Worm (Caenorhabditis elegans) whole organism, L2 larva: ENCODE results near the gene Y43F8B.9.

Source experiments
- aly-2 ChIP-seq: fragments of 150-350 bp; optimal IDR thresholded peaks from 2 replicates; lab custom pipeline; 2014; ENCODE audit warnings: missing biosample characterization, missing genetic modification characterization
- ceh-16 ChIP-seq: fragments of 150-350 bp; optimal IDR thresholded peaks from 2 replicates; lab custom pipeline; 2014; ENCODE audit warnings: missing biosample characterization, missing genetic modification characterization
- dmd-4 ChIP-seq: sonication (generic microtip); optimal IDR thresholded peaks from 2 replicates; lab custom pipeline; 2017; ENCODE audit warnings: missing biosample characterization, missing genetic modification characterization
- lsy-2 ChIP-seq, 2 experiments: fragments of 150-350 bp in 1 of 2; sonication (generic microtip) in 1 of 2; optimal IDR thresholded peaks; 2 replicates each; lab custom pipeline; 2014 to 2017; ENCODE audit warnings: missing biosample characterization in 2 of 2, missing genetic modification characterization in 2 of 2
- mab-5 ChIP-seq: fragments of 150-350 bp; optimal IDR thresholded peaks from 2 replicates; lab custom pipeline; 2014; ENCODE audit warnings: missing biosample characterization, missing genetic modification characterization
- nhr-11 ChIP-seq: fragments of 150-350 bp; optimal IDR thresholded peaks from 2 replicates; lab custom pipeline; 2014; ENCODE audit warnings: missing biosample characterization, missing genetic modification characterization
- nhr-25 ChIP-seq: fragments of 150-350 bp; sonication (generic microtip); optimal IDR thresholded peaks from 3 replicates; lab custom pipeline; 2014; ENCODE audit warnings: missing biosample characterization, missing genetic modification characterization
- skn-1 ChIP-seq: sonication (generic microtip); optimal IDR thresholded peaks from 2 replicates; lab custom pipeline; 2017; ENCODE audit warnings: missing biosample characterization, missing genetic modification characterization
- sma-3 ChIP-seq: sonication (generic microtip); optimal IDR thresholded peaks from 2 replicates; lab custom pipeline; 2016; ENCODE audit warnings: missing genetic modification reagents, missing genetic modification characterization, missing compliant biosample characterization
- sma-9 ChIP-seq, 2 experiments: fragments of 150-350 bp in 1 of 2; sonication (generic microtip) in 1 of 2; optimal IDR thresholded peaks; 2 replicates each; lab custom pipeline; 2014 to 2016; ENCODE audit warnings: missing genetic modification characterization in 2 of 2, mild to moderate bottlenecking in 1 of 2, missing biosample characterization in 1 of 2, missing compliant biosample characterization in 1 of 2, missing genetic modification reagents in 1 of 2, moderate library complexity in 1 of 2
- unc-39 ChIP-seq: fragments of 150-350 bp; optimal IDR thresholded peaks from 2 replicates; lab custom pipeline; 2014; ENCODE audit warnings: missing biosample characterization, missing genetic modification characterization
- zag-1 ChIP-seq: fragments of 150-350 bp; optimal IDR thresholded peaks from 2 replicates; lab custom pipeline; 2014; ENCODE audit warnings: missing biosample characterization, missing genetic modification characterization
- ztf-4 ChIP-seq: fragments of 150-350 bp; optimal IDR thresholded peaks from 2 replicates; lab custom pipeline; 2014; ENCODE audit warnings: missing biosample characterization, missing genetic modification characterization

DNA sequence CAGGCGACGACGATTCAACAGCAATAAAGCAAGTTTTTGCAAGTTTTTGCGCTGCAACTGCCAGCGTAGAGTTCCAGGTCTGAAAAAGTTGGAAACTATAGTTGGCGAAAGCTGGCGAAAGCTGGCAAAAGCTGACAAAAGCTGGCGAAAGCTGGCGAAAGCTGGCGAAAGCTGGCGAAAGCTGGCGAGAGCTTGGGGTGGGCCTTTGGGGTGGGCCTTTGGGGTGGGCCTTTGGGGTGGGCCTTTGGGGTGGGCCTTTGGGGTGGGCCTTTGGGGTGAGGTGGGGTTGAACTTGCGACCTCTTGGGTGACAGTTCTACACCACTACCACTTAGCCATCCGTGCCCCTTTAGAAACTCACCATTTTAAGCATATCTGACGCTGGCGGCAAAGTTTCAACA, 17.2 kb downstream of the Y43F8B.9 start:
- TF ChIP-seq aly-2 (tag; lab: Kevin White, UChicago), result no peak
- no peak for TF ChIP-seq sma-9 (GFP tag; optimal IDR thresholded peaks at IDR 0.05; lab: Kevin White, UChicago)
- TF ChIP-seq sma-9 (tag; optimal IDR thresholded peaks at IDR 0.05; lab: Kevin White, UChicago), result no peak
- TF ChIP-seq mab-5 (tag; lab: Kevin White, UChicago), result no peak
- no peak for TF ChIP-seq ztf-4 (tag; lab: Kevin White, UChicago)
- no peak for TF ChIP-seq zag-1 (tag; lab: Kevin White, UChicago)
- no peak for TF ChIP-seq ceh-16
- no peak for TF ChIP-seq nhr-11
- no peak for TF ChIP-seq lsy-2 (tag; optimal IDR thresholded peaks at IDR 0.05; lab: Kevin White, UChicago)
- TF ChIP-seq skn-1 (tag; lab: Kevin White, UChicago), result no peak
- no peak for TF ChIP-seq sma-3 (GFP tag; lab: Kevin White, UChicago)
- TF ChIP-seq dmd-4 (tag; lab: Kevin White, UChicago), result no peak
- TF ChIP-seq nhr-25, result no peak
- TF ChIP-seq unc-39 (tag; lab: Kevin White, UChicago), result no peak
